Worm (Caenorhabditis elegans): ENCODE measurements around the gene pxd-1.

DNA sequence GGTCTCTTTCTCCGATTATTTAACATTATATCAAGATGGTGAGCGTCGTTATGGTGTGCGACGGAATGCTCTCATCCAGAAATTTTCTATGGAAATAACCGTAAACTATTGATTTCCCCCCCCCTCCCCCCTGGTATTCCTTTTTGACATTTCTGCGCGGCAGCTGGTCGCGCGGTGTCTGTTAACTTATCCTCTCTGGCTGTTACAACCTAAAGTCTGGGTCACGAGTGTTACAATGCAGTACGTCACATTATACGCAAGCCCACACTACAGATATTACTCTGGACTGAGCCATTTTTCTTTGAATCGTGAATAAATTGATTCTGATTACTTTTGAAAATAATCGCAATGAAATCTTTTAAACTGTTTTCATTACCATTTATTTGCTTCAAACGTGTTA is 43.2 kb downstream of the pxd-1 start:
- TF ChIP-seq nhr-28 (tag; optimal IDR thresholded peaks at IDR 0.05), result no peak
- no peak for TF ChIP-seq elt-3 (tag; optimal IDR thresholded peaks at IDR 0.05)
- no peak for TF ChIP-seq lsy-2 (tag; optimal IDR thresholded peaks at IDR 0.05)
- TF ChIP-seq tbx-8 (GFP tag; optimal IDR thresholded peaks at IDR 0.05), result no peak
- no peak for TF ChIP-seq elt-1 (tag; optimal IDR thresholded peaks at IDR 0.05; ENCODE audit: borderline replicate concordance, insufficient read depth)
- no peak for TF ChIP-seq nhr-76 (tag; optimal IDR thresholded peaks at IDR 0.05)
- TF ChIP-seq ceh-39 (tag; optimal IDR thresholded peaks at IDR 0.05), result no peak
